Worm (Caenorhabditis elegans) whole organism, L2 larva: ENCODE data around the gene T01C3.11.

ENCODE experiments used
- C34F6.9 ChIP-seq: fragments of 150-350 bp; optimal IDR thresholded peaks from 2 replicates; lab custom pipeline; 2014; ENCODE audit warnings: missing biosample characterization, missing genetic modification characterization
- F13H6.1 ChIP-seq: sonication (generic microtip); optimal IDR thresholded peaks from 2 replicates; lab custom pipeline; 2016; ENCODE audit warnings: missing genetic modification characterization, missing compliant biosample characterization
- Y55F3AM.14 ChIP-seq: fragments of 200-800 bp; sonication (Bioruptor generic); optimal IDR thresholded peaks from 2 replicates; lab custom pipeline; 2018; ENCODE audit warnings: mild to moderate bottlenecking, missing genetic modification characterization, missing compliant biosample characterization
- ZK546.5 ChIP-seq: sonication (generic microtip); optimal IDR thresholded peaks from 2 replicates; lab custom pipeline; 2017; ENCODE audit warnings: missing biosample characterization, missing genetic modification characterization
- aly-2 ChIP-seq: fragments of 150-350 bp; optimal IDR thresholded peaks from 2 replicates; lab custom pipeline; 2014; ENCODE audit warnings: missing biosample characterization, missing genetic modification characterization
- ama-1 ChIP-seq: fragments of 150-350 bp; optimal IDR thresholded peaks from 2 replicates; lab custom pipeline; 2018; ENCODE audit warnings: inconsistent platforms
- blmp-1 ChIP-seq: sonication (generic microtip); optimal IDR thresholded peaks from 2 replicates; lab custom pipeline; 2017; ENCODE audit warnings: missing genetic modification characterization, mild to moderate bottlenecking, missing compliant biosample characterization, antibody characterized with exemption, moderate library complexity; ENCODE audit not compliant: insufficient read depth
- ceh-16 ChIP-seq: fragments of 150-350 bp; optimal IDR thresholded peaks from 2 replicates; lab custom pipeline; 2014; ENCODE audit warnings: missing biosample characterization, missing genetic modification characterization
- crh-2 ChIP-seq: sonication (generic microtip); optimal IDR thresholded peaks from 2 replicates; lab custom pipeline; 2017; ENCODE audit warnings: missing biosample characterization, missing genetic modification characterization
- dmd-4 ChIP-seq: sonication (generic microtip); optimal IDR thresholded peaks from 2 replicates; lab custom pipeline; 2017; ENCODE audit warnings: missing biosample characterization, missing genetic modification characterization
- egl-27 ChIP-seq: sonication (generic microtip); optimal IDR thresholded peaks from 3 replicates; lab custom pipeline; 2017; ENCODE audit warnings: missing biosample characterization, missing genetic modification reagents, missing genetic modification characterization
- elt-1 ChIP-seq: fragments of 150-350 bp; optimal IDR thresholded peaks from 2 replicates; lab custom pipeline; 2014; ENCODE audit warnings: missing biosample characterization, missing genetic modification characterization
- elt-3 ChIP-seq: sonication (generic microtip); optimal IDR thresholded peaks from 2 replicates; lab custom pipeline; 2017; ENCODE audit warnings: missing biosample characterization, missing genetic modification characterization
- fos-1 ChIP-seq: fragments of 150-350 bp; optimal IDR thresholded peaks from 2 replicates; lab custom pipeline; 2014; ENCODE audit warnings: missing biosample characterization, missing genetic modification characterization
- gmeb-1 ChIP-seq: fragments of 150-350 bp; optimal IDR thresholded peaks from 2 replicates; lab custom pipeline; 2014; ENCODE audit warnings: missing biosample characterization, missing genetic modification characterization
- lin-11 ChIP-seq: fragments of 150-350 bp; sonication (generic microtip); optimal IDR thresholded peaks from 2 replicates; lab custom pipeline; 2014; ENCODE audit warnings: missing biosample characterization, missing genetic modification characterization, inconsistent platforms, mixed read lengths
- lin-13 ChIP-seq: fragments of 150-350 bp; optimal IDR thresholded peaks from 2 replicates; lab custom pipeline; 2014; ENCODE audit warnings: missing biosample characterization, missing genetic modification reagents, missing genetic modification characterization
- lin-39 ChIP-seq: fragments of 150-350 bp; optimal IDR thresholded peaks from 2 replicates; lab custom pipeline; 2014; ENCODE audit warnings: missing biosample characterization, missing genetic modification reagents, missing genetic modification characterization
- mab-5 ChIP-seq: fragments of 150-350 bp; optimal IDR thresholded peaks from 2 replicates; lab custom pipeline; 2014; ENCODE audit warnings: missing biosample characterization, missing genetic modification characterization
- mbf-1 ChIP-seq: sonication (generic microtip); optimal IDR thresholded peaks from 2 replicates; lab custom pipeline; 2017; ENCODE audit warnings: missing biosample characterization, missing genetic modification characterization
- nhr-11 ChIP-seq: fragments of 150-350 bp; optimal IDR thresholded peaks from 2 replicates; lab custom pipeline; 2014; ENCODE audit warnings: missing biosample characterization, missing genetic modification characterization
- nhr-129 ChIP-seq: fragments of 150-350 bp; optimal IDR thresholded peaks from 2 replicates; lab custom pipeline; 2014; ENCODE audit warnings: missing biosample characterization, missing genetic modification characterization
- nhr-21 ChIP-seq: fragments of 150-350 bp; optimal IDR thresholded peaks from 2 replicates; lab custom pipeline; 2014; ENCODE audit warnings: missing biosample characterization, missing genetic modification characterization
- nhr-23 ChIP-seq: fragments of 150-350 bp; optimal IDR thresholded peaks from 2 replicates; lab custom pipeline; 2014; ENCODE audit warnings: missing biosample characterization, missing genetic modification reagents, missing genetic modification characterization
- nhr-237 ChIP-seq: fragments of 150-350 bp; optimal IDR thresholded peaks from 2 replicates; lab custom pipeline; 2014; ENCODE audit warnings: missing biosample characterization, missing genetic modification characterization
- nhr-25 ChIP-seq: fragments of 150-350 bp; sonication (generic microtip); optimal IDR thresholded peaks from 3 replicates; lab custom pipeline; 2014; ENCODE audit warnings: missing biosample characterization, missing genetic modification characterization
- nhr-77 ChIP-seq: fragments of 150-350 bp; optimal IDR thresholded peaks from 2 replicates; lab custom pipeline; 2014; ENCODE audit warnings: missing biosample characterization, missing genetic modification characterization
- peb-1 ChIP-seq: fragments of 150-350 bp; optimal IDR thresholded peaks from 2 replicates; lab custom pipeline; 2014; ENCODE audit warnings: missing biosample characterization, missing genetic modification characterization
- sem-4 ChIP-seq: fragments of 150-350 bp; optimal IDR thresholded peaks from 2 replicates; lab custom pipeline; 2014; ENCODE audit warnings: missing biosample characterization, missing genetic modification reagents, missing genetic modification characterization
- skn-1 ChIP-seq: sonication (generic microtip); optimal IDR thresholded peaks from 2 replicates; lab custom pipeline; 2017; ENCODE audit warnings: missing biosample characterization, missing genetic modification characterization
- sma-3 ChIP-seq: sonication (generic microtip); optimal IDR thresholded peaks from 2 replicates; lab custom pipeline; 2016; ENCODE audit warnings: missing genetic modification reagents, missing genetic modification characterization, missing compliant biosample characterization
- sma-9 ChIP-seq, 2 experiments: fragments of 150-350 bp in 1 of 2; sonication (generic microtip) in 1 of 2; optimal IDR thresholded peaks; 2 replicates each; lab custom pipeline; 2014 to 2016; ENCODE audit warnings: missing genetic modification characterization in 2 of 2, mild to moderate bottlenecking in 1 of 2, missing biosample characterization in 1 of 2, missing compliant biosample characterization in 1 of 2, missing genetic modification reagents in 1 of 2, moderate library complexity in 1 of 2
- snpc-4 ChIP-seq: fragments of 150-350 bp; optimal IDR thresholded peaks from 2 replicates; lab custom pipeline; 2014; ENCODE audit warnings: missing biosample characterization, missing genetic modification characterization
- unc-39 ChIP-seq: fragments of 150-350 bp; optimal IDR thresholded peaks from 2 replicates; lab custom pipeline; 2014; ENCODE audit warnings: missing biosample characterization, missing genetic modification characterization
- unc-55 ChIP-seq: fragments of 150-350 bp; sonication (generic microtip); optimal IDR thresholded peaks from 3 replicates; lab custom pipeline; 2014; ENCODE audit warnings: missing biosample characterization, missing genetic modification reagents, missing genetic modification characterization
- ztf-1 ChIP-seq: fragments of 200-800 bp; sonication (Bioruptor generic); conservative IDR thresholded peaks from 2 replicates; pipeline ENCODE4 v1.3.6; 2022; ENCODE audit warnings: missing genetic modification characterization, missing compliant biosample characterization
- ztf-11 ChIP-seq: sonication (generic microtip); optimal IDR thresholded peaks from 2 replicates; lab custom pipeline; 2017; ENCODE audit warnings: missing biosample characterization, missing genetic modification characterization
- ztf-4 ChIP-seq: fragments of 150-350 bp; optimal IDR thresholded peaks from 2 replicates; lab custom pipeline; 2014; ENCODE audit warnings: missing biosample characterization, missing genetic modification characterization

T01C3.11 gene

ce11 chrV:15011560-15011959 is 12.2 kb downstream of the T01C3.11 start, which contains the start of gene nmr-2:
Gene nmr-2 (minus strand): TSS chrV:15011660.
- TF ChIP-seq gmeb-1 (no peak), skn-1 (no peak), dmd-4 (tag; lab: Kevin White, UChicago) (no peak), fos-1 (tag; lab: Kevin White, UChicago) (no peak), unc-39 (tag; lab: Kevin White, UChicago) (no peak), nhr-21 (tag; lab: Kevin White, UChicago) (no peak), ztf-4 (tag; lab: Kevin White, UChicago) (no peak), F13H6.1 (tag; lab: Kevin White, UChicago) (no peak), mbf-1 (no peak), C34F6.9 (tag; lab: Kevin White, UChicago) (no peak), mab-5 (tag; lab: Kevin White, UChicago) (no peak), nhr-129 (no peak), nhr-237 (tag; lab: Kevin White, UChicago) (no peak), ZK546.5 (tag; lab: Kevin White, UChicago) (no peak), nhr-25 (tag; lab: Kevin White, UChicago) (no peak), nhr-23 (no peak), ama-1 (no peak)

- TF ChIP-seq nhr-77 (tag; lab: Kevin White, UChicago), result no peak
- TF ChIP-seq Y55F3AM.14 (GFP tag; lab: Kevin White, UChicago), result no peak
- no peak for TF ChIP-seq ZK546.5 (tag; lab: Kevin White, UChicago)
- TF ChIP-seq nhr-129, result peak; percentile 50
- peak; percentile 6 for TF ChIP-seq blmp-1 (tag; lab: Kevin White, UChicago)
- peak; percentile 7 for TF ChIP-seq lin-11 (tag; lab: Kevin White, UChicago)
- no peak for TF ChIP-seq ztf-1 (GFP tag; lab: Robert Waterston, UW)
- TF ChIP-seq snpc-4 (tag; lab: Kevin White, UChicago), result no peak
- no peak for TF ChIP-seq elt-3
- TF ChIP-seq nhr-25 (tag; lab: Kevin White, UChicago), result peak; percentile 18
- no peak for TF ChIP-seq skn-1
- peak; percentile 27 for TF ChIP-seq sma-9 (GFP tag; optimal IDR thresholded peaks at IDR 0.05; lab: Kevin White, UChicago)
- TF ChIP-seq sma-9 (tag; optimal IDR thresholded peaks at IDR 0.05; lab: Kevin White, UChicago), result no peak
- TF ChIP-seq sem-4 (tag; lab: Kevin White, UChicago), result no peak
- TF ChIP-seq crh-2 (tag; lab: Kevin White, UChicago), result no peak
- TF ChIP-seq mab-5 (tag; lab: Kevin White, UChicago), result no peak
- peak; percentile 24 for TF ChIP-seq F13H6.1 (tag; lab: Kevin White, UChicago)
- no peak for TF ChIP-seq lin-39 (tag; lab: Kevin White, UChicago)
- peak; percentile 8 for TF ChIP-seq ama-1
- no peak for TF ChIP-seq elt-1 (tag; lab: Kevin White, UChicago)
- no peak for TF ChIP-seq ceh-16
- peak; percentile 8 for TF ChIP-seq unc-55 (GFP tag; lab: Kevin White, UChicago)
Observed at ce11 chrV:15012542-15013301, 13.4 kb downstream of the T01C3.11 start.

ce11 chrV:15013328-15013727 is 14.0 kb downstream of the T01C3.11 start:
- TF ChIP-seq sem-4 (tag; lab: Kevin White, UChicago) (no peak), lin-13 (GFP tag; lab: Kevin White, UChicago) (no peak), nhr-11 (tag; lab: Kevin White, UChicago) (no peak), gmeb-1 (no peak), egl-27 (tag; lab: Kevin White, UChicago) (no peak), ztf-4 (tag; lab: Kevin White, UChicago) (no peak), fos-1 (tag; lab: Kevin White, UChicago) (no peak), crh-2 (tag; lab: Kevin White, UChicago) (no peak), Y55F3AM.14 (GFP tag; lab: Kevin White, UChicago) (no peak), elt-1 (tag; lab: Kevin White, UChicago) (no peak), lin-39 (tag; lab: Kevin White, UChicago) (no peak), unc-55 (GFP tag; lab: Kevin White, UChicago) (no peak), dmd-4 (tag; lab: Kevin White, UChicago) (no peak), aly-2 (tag; lab: Kevin White, UChicago) (no peak), sma-3 (GFP tag; lab: Kevin White, UChicago) (no peak), peb-1 (tag; lab: Kevin White, UChicago) (no peak), ztf-11 (tag; lab: Kevin White, UChicago) (no peak)
